Fruit fly (Drosophila melanogaster): ENCODE measurements around the gene CG13481.

The CG13481 gene

DNA sequence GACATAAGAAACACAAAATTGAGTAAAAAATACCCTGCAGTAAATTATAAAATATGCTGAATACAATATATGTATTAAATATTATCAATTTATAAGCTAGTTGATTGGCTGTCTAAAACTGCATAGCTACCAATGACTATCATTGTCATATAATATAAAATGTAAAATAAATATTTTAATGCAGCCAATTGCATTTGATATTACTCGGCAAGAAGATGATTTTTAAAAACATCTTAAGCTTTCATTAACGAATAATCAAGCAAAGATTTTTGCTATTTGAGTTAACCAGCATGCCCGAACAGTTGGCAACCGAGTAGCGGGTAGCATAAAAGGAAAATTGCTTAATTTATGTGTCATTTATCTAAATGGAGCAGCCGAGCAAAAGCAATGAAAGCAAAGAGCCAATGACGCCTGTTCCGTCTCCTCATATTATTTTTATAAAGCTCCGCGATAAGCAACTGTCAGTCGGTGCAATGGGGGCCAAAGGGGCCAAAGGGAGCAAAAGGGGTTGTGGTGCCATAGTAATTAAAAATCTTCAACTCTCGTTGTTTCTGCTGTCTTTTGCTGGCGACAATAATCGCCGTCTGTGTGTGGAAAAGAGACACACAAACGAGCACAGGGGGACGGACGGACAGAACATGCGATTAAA, 6.3 kb downstream of the CG13481 start:
- TF ChIP-seq CG17801 (GFP tag; optimal IDR thresholded peaks at IDR 0.05; ENCODE audit: partially characterized antibody), result peak; percentile 28

DNA sequence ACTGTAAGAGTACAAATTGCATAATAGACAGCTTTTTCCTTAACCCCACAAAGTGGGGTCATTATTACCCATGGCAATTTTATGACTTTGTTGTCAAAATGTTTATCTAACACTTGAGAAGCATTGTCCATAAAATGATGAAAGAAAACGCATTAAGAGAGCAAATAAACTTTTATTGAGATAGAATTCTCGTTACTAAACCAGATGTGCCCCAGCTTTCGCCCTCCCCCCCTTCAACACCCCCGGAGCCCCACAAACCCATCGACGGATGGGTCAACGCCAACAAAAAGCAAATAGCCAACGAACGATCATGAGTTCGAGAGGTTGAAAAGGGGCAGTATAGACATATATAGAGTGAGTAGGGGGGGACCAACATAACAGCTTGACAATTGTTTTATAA, 6.8 kb downstream of the CG13481 start:
- TF ChIP-seq CG17801 (GFP tag; optimal IDR thresholded peaks at IDR 0.05; ENCODE audit: partially characterized antibody), result no peak

dm6 chr3L:14362028-14362427, 7.5 kb downstream of the CG13481 start:
- no peak for TF ChIP-seq CG17801 (GFP tag; optimal IDR thresholded peaks at IDR 0.05; ENCODE audit: partially characterized antibody)

- no peak for TF ChIP-seq CG17801 (GFP tag; optimal IDR thresholded peaks at IDR 0.05; ENCODE audit: partially characterized antibody)
Observed at dm6 chr3L:14359815-14360719, 9.4 kb downstream of the CG13481 start.

DNA sequence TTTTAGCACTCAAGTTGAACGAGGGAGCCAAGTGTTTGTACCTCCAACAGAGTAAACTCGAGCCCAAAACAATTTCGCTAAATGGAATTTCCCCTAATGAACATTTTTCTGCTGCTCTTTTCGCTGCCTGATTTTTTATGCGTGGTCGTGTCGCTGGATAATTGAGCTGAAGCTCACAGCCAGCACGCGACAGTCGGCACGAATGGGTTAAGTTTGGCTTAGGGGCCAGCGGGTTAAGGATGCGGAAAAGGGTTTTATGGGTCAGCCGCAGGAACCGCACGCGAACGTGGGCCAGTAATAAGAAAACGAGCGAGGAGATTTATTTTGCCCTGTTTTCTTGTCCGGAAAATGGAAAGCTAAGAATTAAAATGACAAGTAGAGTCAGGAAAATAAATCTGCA, 10.6 kb downstream of the CG13481 start:
- TF ChIP-seq CG17801 (GFP tag; optimal IDR thresholded peaks at IDR 0.05; ENCODE audit: partially characterized antibody), result no peak

DNA sequence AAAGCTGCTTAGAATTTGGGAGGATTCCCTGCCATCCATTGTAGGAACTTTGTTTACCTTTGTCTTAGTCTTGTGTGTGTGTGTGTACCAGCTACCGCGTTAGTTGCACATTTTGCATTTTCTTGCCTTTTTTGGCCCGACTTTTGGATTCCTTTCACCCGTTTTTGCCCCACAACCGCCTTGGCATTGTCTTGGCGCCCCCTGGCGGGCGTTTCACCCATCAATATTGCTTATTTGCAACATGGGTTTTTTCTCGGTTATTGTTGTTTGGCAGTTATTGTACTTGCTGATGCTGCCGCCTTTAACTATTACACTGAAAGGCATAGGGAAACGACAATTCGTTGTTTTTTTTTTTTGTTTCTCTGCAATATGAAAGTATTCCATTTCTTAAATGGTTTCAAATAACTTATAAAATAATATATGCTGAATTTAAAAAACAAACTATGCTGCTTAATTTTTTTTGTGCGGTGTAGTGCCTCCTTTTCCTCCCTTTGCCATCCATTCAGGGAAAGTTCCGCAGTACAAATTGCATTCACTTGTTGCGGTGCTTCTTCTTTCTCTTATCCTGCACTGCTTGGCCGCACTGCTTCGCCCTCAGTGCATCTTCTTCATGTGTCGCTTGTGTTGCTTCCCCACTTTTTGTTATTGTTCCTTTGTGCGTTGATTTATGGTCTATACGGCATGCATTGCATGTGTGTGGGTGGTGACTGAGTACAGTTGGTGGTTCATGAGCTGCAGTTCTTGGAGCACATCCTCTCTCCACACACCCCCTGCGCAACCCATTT, 12.8 kb downstream of the CG13481 start:
- no peak for TF ChIP-seq CG17801 (GFP tag; optimal IDR thresholded peaks at IDR 0.05; ENCODE audit: partially characterized antibody)

DNA sequence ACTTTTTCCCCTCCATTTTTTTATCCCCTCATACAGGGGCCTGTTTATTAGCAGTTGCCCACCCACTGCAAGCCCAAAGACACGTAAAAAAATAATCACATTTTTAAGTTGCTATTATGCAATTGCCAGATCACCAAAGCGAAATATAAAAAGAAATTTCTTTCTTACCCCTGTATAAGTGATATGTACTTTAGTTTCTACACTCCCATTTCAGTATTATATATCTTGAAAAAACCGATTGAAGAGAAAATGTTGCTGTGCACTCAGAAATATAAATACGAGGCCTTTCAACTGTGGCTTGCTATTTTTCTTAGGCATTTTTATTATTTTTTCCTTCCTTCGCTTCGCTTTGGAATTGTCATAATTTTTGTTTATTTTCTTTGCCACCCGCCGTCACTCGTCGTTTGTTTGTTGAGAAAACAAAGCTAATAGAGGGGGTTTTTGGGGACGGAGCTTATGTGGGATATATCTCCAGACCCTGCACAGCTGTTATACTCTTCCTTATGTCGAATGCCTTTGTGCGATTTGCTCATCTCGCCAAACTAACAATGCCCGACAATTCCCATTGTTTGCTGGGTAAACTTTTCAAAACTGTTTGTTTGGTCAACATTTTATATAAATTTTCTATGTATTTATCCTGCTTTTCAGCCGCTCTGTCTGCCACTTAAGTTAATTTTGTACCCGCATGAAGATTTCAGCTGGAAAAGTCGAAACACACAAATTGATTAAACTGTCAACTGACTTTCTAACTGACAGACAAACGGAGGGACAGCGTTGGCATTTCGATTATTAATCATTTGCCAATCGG, 15.0 kb downstream of the CG13481 start:
- TF ChIP-seq CG17801 (GFP tag; optimal IDR thresholded peaks at IDR 0.05; ENCODE audit: partially characterized antibody), result no peak

- no peak for TF ChIP-seq CG17801 (GFP tag; optimal IDR thresholded peaks at IDR 0.05; ENCODE audit: partially characterized antibody)
Observed at dm6 chr3L:14353161-14353560, 16.3 kb downstream of the CG13481 start.

DNA sequence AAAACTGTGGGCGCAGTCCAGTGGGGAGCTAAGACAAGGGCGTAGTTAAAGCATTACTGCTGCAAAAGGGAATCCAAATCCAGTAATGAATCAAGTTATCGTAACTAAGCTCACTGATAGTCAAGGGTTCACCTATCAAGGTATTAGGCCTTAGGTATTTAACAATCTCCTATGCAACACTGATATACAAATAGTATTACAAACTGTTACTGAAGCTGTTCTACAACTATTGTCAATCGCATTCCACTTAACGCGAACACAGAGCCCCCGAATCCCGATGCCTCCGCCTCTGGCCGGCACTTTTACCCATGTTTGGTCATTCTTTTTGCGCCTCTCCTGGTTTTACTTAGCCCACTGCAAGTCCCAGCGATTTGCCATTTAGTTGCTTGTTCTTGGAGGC, 18.7 kb downstream of the CG13481 start:
- no peak for TF ChIP-seq CG17801 (GFP tag; optimal IDR thresholded peaks at IDR 0.05; ENCODE audit: partially characterized antibody)

DNA sequence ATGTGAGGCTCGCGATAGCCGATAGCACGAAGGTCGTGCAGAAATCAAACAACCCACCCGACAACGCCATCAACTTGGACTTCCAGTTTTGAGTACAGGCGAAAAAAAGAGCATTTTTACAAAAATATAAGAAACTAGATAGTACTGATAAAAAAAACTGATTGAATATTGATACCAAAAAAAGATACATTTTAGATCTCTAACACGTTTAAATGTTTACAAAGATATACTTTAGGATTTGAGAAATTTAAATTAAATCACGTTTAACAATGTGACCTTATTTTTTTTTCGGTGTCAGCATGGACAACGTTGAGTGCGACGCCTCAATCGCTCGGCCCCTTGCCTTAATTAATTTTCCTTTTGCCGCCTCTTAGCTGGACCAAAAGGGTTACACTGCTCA, 19.3 kb downstream of the CG13481 start:
- no peak for TF ChIP-seq CG17801 (GFP tag; optimal IDR thresholded peaks at IDR 0.05; ENCODE audit: partially characterized antibody)

DNA sequence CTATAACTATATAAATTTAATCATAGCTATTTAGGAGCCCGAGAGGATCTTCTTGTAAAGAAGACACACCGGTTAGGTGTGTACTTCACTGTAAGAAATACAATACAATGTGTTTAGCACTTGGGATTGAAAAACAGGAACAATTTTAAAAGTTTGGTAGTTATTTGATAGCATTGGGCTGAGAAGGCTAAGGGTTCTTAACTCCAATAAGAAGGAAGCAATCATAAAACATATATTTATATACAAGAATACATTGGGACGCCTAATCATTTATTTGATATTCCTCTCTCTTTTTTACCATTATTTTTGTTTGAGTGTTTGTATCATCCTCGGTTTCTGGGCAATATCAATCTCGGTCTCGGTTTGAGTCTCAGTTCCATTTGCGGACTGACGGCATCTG, 23.0 kb downstream of the CG13481 start:
- no peak for TF ChIP-seq CG17801 (GFP tag; optimal IDR thresholded peaks at IDR 0.05; ENCODE audit: partially characterized antibody)

DNA sequence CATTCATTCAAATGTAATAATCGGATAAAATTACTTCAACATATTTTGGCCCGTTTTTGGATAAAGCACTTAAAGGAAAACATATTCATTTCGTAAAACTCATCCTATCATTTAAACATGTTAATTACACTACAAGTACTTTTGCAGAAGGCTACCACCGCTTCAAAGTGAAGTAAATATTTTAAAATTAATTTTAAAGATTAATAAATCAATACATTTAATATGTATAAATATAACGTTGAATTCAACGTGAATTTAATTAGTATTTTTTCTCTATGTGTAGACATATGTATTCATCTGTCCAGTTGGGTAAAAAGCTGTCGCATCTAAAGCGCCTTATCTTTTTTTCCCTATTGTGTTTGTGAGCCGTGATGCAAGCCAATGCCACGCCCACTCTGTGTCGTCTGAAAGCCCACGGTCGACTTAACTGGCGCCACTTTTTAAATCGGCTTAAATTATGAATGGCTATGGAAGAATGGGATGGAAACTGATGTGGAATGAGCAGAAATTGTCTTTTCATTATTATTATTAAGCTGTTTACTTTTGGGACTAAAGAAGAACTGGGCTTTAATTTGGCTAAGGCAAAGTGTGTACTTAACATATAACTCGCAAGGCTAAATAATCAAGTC, 26.0 kb downstream of the CG13481 start:
- no peak for TF ChIP-seq CG17801 (GFP tag; optimal IDR thresholded peaks at IDR 0.05; ENCODE audit: partially characterized antibody)

DNA sequence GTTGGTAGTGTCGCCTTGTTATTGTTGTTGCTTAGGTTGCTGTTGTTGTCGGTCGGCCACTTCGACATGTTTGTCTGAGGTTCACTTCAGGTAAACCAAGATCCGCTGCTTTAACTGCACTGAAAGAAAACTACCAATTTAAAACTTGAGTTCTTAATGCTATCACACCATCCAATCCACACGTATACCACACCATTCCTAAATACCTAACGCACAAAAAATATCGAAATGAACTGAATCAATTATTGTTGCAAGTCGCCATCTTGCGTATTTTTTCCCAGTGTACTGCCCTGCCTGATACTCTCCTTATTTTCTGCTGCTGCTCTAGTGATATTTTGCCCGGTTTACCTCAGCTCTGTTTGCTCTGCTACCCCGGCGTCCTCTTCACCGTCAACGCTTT, 30.6 kb downstream of the CG13481 start:
- TF ChIP-seq CG17801 (GFP tag; optimal IDR thresholded peaks at IDR 0.05; ENCODE audit: partially characterized antibody), result peak; percentile 77

DNA sequence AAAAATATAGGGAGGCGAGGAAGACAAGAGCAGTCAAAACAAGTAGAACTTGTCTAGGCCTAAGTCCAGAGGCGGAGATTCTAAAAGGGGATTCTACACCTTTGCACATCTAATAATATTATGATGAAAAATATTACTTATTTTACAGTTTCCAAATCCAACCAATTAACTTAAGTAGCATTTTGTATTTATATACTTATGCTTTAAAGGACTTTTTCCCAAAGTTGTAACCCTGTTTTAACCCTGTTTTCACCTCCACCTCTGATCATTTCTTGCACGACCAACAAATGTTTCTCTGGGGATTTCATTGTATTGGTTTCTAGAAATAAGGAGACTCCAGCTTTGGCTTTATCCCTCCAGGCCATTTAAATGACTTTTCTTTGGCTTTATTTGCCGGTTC, 33.6 kb downstream of the CG13481 start:
- TF ChIP-seq CG17801 (GFP tag; optimal IDR thresholded peaks at IDR 0.05; ENCODE audit: partially characterized antibody), result no peak
